Fruit fly (Drosophila melanogaster) whole organism, larva: ENCODE results near the gene TBC1D16.

Source experiments
- noc ChIP-seq: fragments of 200-800 bp; sonication (Bioruptor generic); optimal IDR thresholded peaks from 3 replicates; lab custom pipeline; 2019; ENCODE audit warnings: missing biosample characterization, mild to moderate bottlenecking, missing genetic modification characterization, moderate library complexity

Gene TBC1D16

DNA sequence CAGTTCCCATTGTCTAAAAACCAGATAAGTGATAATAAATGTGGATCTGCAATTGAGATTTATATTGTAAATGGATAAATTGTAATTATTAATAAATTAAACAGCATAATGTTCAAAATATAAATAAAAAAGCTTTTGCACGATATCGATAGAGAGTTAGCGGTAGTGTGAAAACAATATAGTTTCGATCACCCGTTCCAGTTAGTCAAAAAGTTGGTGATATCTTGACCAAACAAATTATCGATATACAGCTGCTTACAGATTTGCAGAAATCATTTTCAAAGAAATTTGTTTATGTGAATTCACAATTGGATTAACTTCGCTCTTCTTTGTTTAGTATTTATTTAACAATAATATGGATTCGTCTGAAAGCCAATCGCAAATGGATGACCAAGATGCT is 3.7 kb upstream of the TBC1D16 start, which contains the start of gene Nse4:
Nse4 (plus strand) TSS at position 267 of the 400 bp plus-strand sequence.
- TF ChIP-seq noc = no peak

dm6 chr2L:10437317-10437716 is 1.9 kb upstream of the TBC1D16 start, which contains the start of gene STUB1:
Gene STUB1, plus strand, starts transcription at chr2L:10437548.
- no peak for TF ChIP-seq noc

DNA sequence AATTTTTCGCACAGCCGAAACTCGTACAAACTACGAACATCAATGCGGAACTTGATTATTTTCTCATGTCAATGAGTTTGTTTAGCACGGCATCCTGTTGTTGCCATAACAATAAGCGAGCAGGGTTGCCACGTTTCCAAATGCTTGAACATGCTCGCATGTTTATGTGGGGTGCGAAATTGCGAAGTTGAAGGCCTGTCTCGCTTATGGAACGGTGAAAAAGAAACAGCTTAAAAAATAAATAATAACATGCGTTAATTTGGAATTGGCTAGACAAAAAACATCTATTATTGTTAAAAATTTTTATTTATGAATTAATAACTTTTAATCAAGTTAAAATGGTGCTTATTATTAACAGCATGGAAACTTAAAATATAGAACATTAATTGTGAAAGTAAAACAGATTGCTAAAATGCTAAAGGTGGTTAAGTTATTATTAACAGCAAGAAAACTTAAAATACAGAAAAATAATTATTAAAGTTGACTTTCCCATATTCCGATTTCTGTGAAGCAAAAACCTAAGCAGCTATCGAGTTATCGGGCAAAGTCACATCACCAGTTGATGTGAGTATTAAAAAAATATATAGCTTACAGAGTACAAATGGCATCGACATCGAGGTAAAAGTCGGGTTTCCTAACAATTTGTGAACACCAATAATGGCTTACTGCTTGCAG is 4.5 kb downstream of the TBC1D16 start, which contains the start of the genes Bug22 and TfIIB:
Bug22 (minus strand) TSS at position 117 of the 675 bp plus-strand sequence.
TfIIB (plus strand) TSS at position 537 of the 675 bp plus-strand sequence.
- no peak for TF ChIP-seq noc

dm6 chr2L:10428528-10428927 is 6.9 kb downstream of the TBC1D16 start, which contains the start of gene CG5188:
Gene CG5188, plus strand, starts transcription at chr2L:10428829.
- peak; percentile 8 for TF ChIP-seq noc

dm6 chr2L:10426534-10427048 is 8.9 kb downstream of the TBC1D16 start, which contains the start of the genes SmB and KdelR:
Gene SmB, minus strand, starts transcription at chr2L:10426627.
Gene KdelR, plus strand, starts transcription at chr2L:10426887.
- no peak for TF ChIP-seq noc

DNA sequence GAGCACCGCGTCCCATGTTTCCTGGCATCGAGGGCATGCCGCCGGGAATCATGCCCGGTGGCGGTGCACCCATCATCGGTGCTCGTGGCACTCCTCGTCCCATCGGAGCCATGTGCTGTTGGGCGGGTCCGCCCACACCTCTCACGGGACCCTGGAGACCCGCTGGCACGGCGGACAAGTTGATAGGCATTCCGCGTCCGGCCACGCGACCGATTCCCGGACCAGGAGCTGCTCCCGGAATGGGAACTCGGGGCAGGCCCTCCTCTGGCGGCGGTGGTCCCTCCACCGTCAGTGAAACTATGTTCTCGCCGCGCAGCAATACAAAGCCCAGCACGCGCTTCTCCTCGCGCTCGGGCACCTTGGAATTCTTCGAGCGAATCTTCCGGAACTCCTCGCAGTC is 9.9 kb downstream of the TBC1D16 start:
- no peak for TF ChIP-seq noc

DNA sequence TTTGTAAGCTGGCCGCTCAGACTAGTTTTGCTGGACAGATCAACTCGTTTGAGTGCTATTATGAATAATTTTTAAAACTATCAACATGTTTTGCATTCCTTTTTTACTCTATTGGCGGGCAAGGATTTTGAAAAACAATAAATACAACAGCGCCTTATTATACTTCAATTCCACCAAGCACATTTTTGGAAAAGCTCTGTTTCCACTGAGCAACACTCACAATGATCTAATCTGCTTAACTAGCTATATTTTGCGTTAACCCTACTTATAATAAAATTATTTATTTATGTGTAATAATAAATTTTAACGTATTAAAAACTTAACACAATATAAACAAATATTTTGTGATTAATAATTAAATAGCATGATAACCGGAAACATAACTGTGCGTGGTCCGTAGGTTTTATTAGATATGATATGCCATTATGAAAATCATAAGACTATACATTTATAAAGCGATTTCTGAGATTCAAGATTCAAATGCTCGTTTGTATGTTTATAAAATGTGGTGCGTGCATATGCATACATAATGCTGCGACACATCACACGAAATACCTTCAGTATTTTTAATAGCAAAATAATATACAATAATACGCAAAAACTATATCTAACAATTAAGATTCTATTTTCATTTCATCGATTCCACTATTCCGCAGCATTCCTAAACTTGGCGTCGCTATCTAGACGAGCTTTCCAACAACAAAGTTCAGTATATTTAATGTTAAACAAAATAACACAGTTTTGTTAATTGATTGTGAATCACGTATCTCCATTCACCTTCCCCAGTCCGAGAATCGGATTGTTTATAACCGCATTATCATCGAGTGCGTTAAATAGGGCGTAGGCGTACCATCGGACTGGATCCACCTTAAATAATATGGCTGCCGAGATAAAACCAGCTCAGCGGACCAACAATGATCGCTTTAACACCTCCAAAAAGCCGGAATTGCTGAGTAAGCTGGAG is 12.5 kb downstream of the TBC1D16 start, which contains the start of the genes pie and Wdfy2:
pie (minus strand) TSS at position 138 of the 964 bp plus-strand sequence.
Wdfy2 (plus strand) TSS at position 649 of the 964 bp plus-strand sequence.
- TF ChIP-seq noc = no peak

dm6 chr2L:10418981-10419380 is 16.5 kb downstream of the TBC1D16 start, which contains the start of gene RfC3:
Gene RfC3, plus strand, starts transcription at chr2L:10419190.
- TF ChIP-seq noc = no peak

DNA sequence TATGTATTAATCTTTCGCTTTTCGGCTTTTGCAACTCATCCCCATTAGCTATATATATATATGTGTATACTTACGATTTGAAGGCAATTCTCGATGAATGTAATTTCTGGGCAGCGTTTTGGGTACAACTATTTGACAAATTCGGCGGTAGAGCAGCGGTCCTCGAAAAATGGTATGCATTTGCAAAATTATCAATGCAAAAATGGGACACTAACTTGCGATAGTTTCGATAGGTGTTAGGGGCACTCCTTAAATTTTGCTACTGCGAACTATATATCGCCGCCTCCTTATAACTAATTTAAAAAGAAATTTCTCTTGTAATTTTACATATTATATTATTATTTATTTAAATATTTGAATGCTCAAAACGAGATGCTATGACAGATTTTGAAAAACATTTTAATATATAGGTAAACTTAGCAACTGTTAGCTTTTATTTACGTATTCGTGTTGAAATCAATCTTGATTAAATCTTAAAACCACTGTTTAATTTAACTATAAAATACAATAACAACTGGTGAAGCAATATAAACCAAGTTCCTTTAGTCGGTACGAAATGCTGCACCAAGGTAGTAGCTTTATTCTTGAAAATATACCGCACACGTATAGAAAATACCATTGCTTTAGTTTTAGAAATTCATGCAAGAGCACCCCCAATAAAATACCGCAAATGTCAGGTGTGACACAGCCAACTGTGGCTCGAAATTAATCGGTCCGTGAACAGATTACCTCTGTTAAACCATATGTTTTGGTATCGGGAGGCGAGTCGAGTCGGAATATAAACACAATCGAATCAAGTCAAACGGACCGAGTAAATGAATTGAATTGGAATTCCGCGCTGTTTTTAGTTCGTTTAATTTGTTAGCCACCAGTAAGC is 22.0 kb downstream of the TBC1D16 start, which contains the start of the genes CG5355 and Klp31E:
CG5355 (minus strand) TSS at position 213 of the 877 bp plus-strand sequence.
Klp31E (plus strand) TSS at position 767 of the 877 bp plus-strand sequence.
- no peak for TF ChIP-seq noc

dm6 chr2L:10408122-10408576 is 27.3 kb downstream of the TBC1D16 start, which contains the start of the genes Ip259 and RpS27A:
Gene Ip259, plus strand, starts transcription at chr2L:10408352.
Gene RpS27A, plus strand, starts transcription at chr2L:10408352.
- TF ChIP-seq noc = no peak

dm6 chr2L:10405008-10405654 is 30.3 kb downstream of the TBC1D16 start, which contains the start of the genes CG17768, LSm-4 and Ir31a:
Gene CG17768, minus strand, starts transcription at chr2L:10405203.
Gene LSm-4, minus strand, starts transcription at chr2L:10405203.
Gene Ir31a, plus strand, starts transcription at chr2L:10405565.
- no peak for TF ChIP-seq noc

DNA sequence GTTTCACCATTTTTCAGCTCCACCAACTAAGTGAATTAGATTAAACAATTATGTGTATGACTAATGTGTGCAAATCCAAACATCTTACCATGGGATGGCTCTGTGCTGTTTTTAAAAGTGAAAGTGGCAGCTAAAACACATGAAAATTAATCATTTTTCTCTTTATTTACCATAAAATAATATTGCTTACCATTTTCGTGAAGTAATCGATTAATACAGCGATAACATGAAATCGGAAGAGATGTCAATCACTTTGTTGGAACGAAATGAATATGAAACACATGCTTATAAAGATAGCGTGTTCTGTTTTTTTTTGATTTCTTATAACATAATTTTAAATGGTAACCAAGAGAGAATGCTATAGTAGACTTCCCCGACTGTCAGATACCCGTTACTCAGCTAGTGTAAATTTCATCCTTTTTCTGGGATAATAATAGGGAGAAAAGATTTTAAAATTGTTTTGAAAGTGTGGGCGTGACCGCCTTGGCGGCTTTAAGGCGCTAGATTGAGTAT is 31.6 kb downstream of the TBC1D16 start:
- no peak for TF ChIP-seq noc

- TF ChIP-seq noc = no peak
These were observed 38.4 kb downstream of the TBC1D16 start for dm6 chr2L:10396877-10397587.
